Worm (Caenorhabditis elegans): Measurements from ENCODE around the gene F33C8.4.

Gene F33C8.4

DNA sequence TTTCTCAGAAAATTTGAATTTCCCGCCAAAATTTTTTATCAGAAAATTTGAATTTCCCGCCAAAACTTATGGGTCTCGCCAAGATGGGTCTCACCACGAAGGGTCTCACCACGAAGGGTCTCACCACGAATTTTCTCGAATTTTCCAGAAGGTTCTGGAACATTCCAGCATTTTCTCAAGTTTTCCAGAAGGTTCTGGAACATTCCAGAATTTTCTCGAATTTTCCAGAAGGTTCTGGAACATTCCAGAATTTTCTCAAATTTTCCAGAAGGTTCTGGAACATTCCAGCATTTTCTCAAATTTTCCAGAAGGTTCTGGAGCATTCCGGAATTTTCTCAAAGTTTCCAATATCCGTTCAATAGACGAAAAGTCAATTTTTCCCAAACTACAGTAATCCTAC is 7.9 kb upstream of the F33C8.4 start:
- peak; percentile 94 for TF ChIP-seq hsf-1 (GFP tag; IDR thresholded peaks at IDR 0.05)

DNA sequence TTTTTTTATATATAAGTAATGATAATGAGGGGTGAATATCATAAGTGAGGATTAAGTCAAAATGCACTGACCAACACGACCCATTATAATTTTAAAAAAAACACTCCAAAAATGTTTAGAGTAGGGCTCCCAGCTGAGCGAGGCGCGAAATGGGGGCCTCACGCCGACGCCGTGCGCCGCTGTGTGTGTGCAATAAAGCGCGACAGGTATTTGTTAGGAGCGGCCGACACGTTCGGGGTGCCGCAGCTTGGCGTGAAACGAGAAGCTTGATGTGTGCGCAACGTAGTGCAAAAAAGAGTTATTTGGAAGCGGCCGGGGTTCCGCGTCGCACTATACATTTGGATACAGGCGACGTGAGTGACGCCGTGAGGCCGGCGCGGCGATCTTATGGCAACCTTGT is 7.1 kb upstream of the F33C8.4 start:
- TF ChIP-seq F22D6.2 (tag; optimal IDR thresholded peaks at IDR 0.05) (no peak), nhr-80 (tag; optimal IDR thresholded peaks at IDR 0.05) (no peak), zfh-2 (GFP tag; conservative IDR thresholded peaks at IDR 0.05) (peak; percentile 77), K11D2.4 (GFP tag; IDR thresholded peaks at IDR 0.05) (0 out of 2 replicates have a peak, but pooled peaks have one; percentile 43)

DNA sequence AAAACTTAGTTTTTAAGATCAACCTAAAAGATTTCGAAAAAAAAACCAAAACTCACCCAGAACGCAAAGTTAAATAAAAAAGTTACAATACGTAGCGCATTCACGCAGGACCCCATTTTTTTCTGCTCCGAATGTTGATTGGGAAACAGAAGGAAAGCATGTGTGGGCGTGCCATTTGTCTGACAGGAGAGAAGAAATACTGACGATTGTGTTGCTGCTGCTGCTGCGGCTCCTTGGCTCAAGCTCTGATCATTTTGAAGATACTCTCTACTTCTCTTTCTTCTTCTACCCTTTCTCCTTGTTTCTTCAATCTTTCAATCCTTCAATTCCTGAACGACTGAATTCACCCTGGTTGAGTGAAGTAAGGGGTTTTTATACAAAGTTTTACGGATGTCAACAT is 2.8 kb upstream of the F33C8.4 start, which contains the start of gene tsp-8:
tsp-8 (minus strand) TSS at position 185 of the 400 bp plus-strand sequence.
- TF ChIP-seq T26A5.8 (tag; optimal IDR thresholded peaks at IDR 0.05) (no peak), nhr-90 (tag; optimal IDR thresholded peaks at IDR 0.05) (no peak)

DNA sequence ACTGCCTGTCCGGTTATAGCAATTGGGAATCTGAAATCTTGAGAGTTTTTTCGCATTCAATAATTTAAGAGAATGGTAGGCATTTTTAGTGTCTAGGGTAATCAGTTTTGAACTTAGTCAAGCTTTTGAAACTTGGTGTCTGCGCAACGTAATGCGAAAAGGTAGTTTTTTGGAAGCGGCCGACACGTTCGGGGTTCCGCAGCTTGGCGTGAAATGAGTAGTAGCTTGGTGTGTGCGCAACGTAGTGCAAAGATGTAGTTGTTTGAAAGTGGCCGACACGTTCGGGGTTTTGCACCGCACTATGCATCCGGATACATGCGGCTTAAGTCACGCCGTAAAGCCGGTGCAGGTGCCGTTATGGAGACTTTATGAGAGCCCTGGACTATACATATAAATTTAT is 4.1 kb downstream of the F33C8.4 start:
- TF ChIP-seq ama-1 (optimal IDR thresholded peaks at IDR 0.05) (no peak), ama-1 (GFP tag; optimal IDR thresholded peaks at IDR 0.05) (no peak), K12H6.12 (tag; optimal IDR thresholded peaks at IDR 0.05) (no peak), madf-3 (GFP tag; IDR thresholded peaks at IDR 0.05) (no peak), F49E8.2 (tag; optimal IDR thresholded peaks at IDR 0.05; ENCODE audit: insufficient read depth) (no peak), snpc-4 (GFP tag; optimal IDR thresholded peaks at IDR 0.05) (no peak), snpc-4 (tag; optimal IDR thresholded peaks at IDR 0.05) (peak in 2 of 4 experiments; percentile 58 to 81)

DNA sequence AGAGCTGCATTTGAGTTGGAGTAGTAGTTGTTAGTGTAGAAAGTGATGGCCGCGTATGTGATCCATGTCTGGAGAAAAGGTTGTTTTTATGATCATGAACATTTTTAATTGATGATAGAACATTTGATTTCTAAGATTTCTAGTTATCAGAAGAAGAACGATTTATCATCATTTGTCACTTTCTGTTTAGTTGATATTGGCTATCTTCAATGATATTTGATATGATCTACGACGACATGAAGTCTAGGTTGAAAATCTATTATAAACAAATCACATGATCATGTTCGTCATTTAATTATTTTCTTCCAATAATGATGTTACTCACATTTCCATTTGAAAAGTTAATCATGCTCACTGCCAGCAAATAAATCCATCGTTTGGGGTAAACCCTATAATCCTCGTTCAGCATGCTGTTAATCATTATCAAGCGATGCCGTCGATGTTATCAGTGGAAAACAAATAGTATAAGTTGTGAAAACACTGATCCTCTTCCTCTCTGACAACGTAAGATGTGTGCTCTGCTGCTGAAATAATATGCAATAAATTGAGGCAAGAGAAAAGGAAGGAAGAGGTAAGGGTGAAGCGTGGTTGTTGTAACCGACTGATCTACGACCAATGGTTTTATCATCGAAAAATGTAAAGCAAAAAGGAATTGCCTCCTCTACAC is 5.0 kb downstream of the F33C8.4 start:
- no peak for TF ChIP-seq sdz-38 (tag; optimal IDR thresholded peaks at IDR 0.05)
- no peak for TF ChIP-seq attf-5 (GFP tag; optimal IDR thresholded peaks at IDR 0.05)
- TF ChIP-seq unc-62 (GFP tag; optimal IDR thresholded peaks at IDR 0.05): peak; percentile 10
- TF ChIP-seq ztf-3 (GFP tag; optimal IDR thresholded peaks at IDR 0.05): no peak
- no peak for TF ChIP-seq let-526 (GFP tag; IDR thresholded peaks at IDR 0.05)
- no peak for TF ChIP-seq madf-8 (GFP tag; conservative IDR thresholded peaks at IDR 0.05)
- no peak for TF ChIP-seq Y56A3A.18 (GFP tag; IDR thresholded peaks at IDR 0.05)
- no peak for TF ChIP-seq snpc-1.3 (tag; optimal IDR thresholded peaks at IDR 0.05; ENCODE audit: insufficient read depth)
- no peak for TF ChIP-seq T07F8.4 (tag; optimal IDR thresholded peaks at IDR 0.05)
- no peak for TF ChIP-seq lsy-27 (tag; optimal IDR thresholded peaks at IDR 0.05; ENCODE audit: borderline replicate concordance, insufficient read depth)
- TF ChIP-seq nhr-80 (tag; optimal IDR thresholded peaks at IDR 0.05): peak; percentile 51

DNA sequence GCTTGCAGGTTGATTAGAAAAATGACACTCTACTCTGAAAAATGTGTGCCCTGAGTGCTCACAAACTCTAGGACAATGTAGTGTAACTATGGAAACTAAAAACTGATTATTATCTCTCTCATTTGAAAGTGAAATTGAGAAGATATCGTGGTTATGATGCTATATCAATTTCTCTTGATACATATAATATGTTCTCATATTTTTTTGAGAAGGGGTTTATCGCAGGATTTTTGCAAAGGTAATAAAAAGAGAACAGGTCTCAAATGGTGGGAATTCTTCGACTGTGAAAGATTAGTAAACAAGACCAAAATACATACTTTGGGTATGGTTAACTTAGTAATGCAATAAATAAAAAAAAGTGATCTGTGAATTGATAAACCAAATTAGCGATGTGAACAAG is 5.5 kb downstream of the F33C8.4 start:
- TF ChIP-seq nhr-90 (tag; optimal IDR thresholded peaks at IDR 0.05) (no peak), Y95B8A.8 (GFP tag; IDR thresholded peaks at IDR 0.05) (no peak), akir-1 (GFP tag; optimal IDR thresholded peaks at IDR 0.05) (no peak), madf-6 (GFP tag; IDR thresholded peaks at IDR 0.05) (no peak), snpc-1.3 (tag; optimal IDR thresholded peaks at IDR 0.05; ENCODE audit: insufficient read depth) (no peak), pbrm-1 (GFP tag; IDR thresholded peaks at IDR 0.05) (no peak), B0336.3 (GFP tag; IDR thresholded peaks at IDR 0.05) (no peak), cebp-1 (GFP tag; IDR thresholded peaks at IDR 0.05) (no peak), cebp-1 (tag; optimal IDR thresholded peaks at IDR 0.05) (no peak), ceh-58 (GFP tag; IDR thresholded peaks at IDR 0.05) (no peak), F39B2.1 (GFP tag; IDR thresholded peaks at IDR 0.05) (no peak), mcd-1 (GFP tag; IDR thresholded peaks at IDR 0.05) (no peak), F22D6.2 (tag; optimal IDR thresholded peaks at IDR 0.05) (no peak), gei-17 (GFP tag; optimal IDR thresholded peaks at IDR 0.05) (no peak), T26A5.8 (tag; optimal IDR thresholded peaks at IDR 0.05) (no peak)

All from whole organism, young adult.